Fruit fly (Drosophila melanogaster) whole organism, adult: Measurements from ENCODE around the gene CG43185.

Experiments used
- CG12768 ChIP-seq: fragments of 200-800 bp; sonication (Bioruptor generic); optimal IDR thresholded peaks from 2 replicates; lab custom pipeline; 2017; ENCODE audit warnings: missing biosample characterization, missing genetic modification characterization, mild to moderate bottlenecking, moderate library complexity, missing genetic modification reagents
- CG14711 ChIP-seq: fragments of 200-800 bp; sonication (Bioruptor generic); optimal IDR thresholded peaks from 2 replicates; lab custom pipeline; 2018; ENCODE audit warnings: missing biosample characterization, mild to moderate bottlenecking, missing genetic modification characterization, moderate library complexity
- CG5204 ChIP-seq: fragments of 200-800 bp; sonication (Bioruptor generic); optimal IDR thresholded peaks from 2 replicates; lab custom pipeline; 2016; ENCODE audit warnings: missing biosample characterization, missing genetic modification characterization
- Clk ChIP-seq: fragments of 200-800 bp; sonication (Bioruptor generic); optimal IDR thresholded peaks from 2 replicates; lab custom pipeline; 2017; ENCODE audit warnings: missing biosample characterization, missing genetic modification characterization
- Mnt ChIP-seq: fragments of 200-800 bp; sonication (Bioruptor generic); optimal IDR thresholded peaks from 2 replicates; lab custom pipeline; 2016; ENCODE audit warnings: missing biosample characterization, mild to moderate bottlenecking, missing genetic modification characterization
- kay ChIP-seq: fragments of 200-800 bp; sonication (Bioruptor generic); peaks from one replicate; lab custom pipeline; 2016; ENCODE audit warnings: missing biosample characterization, missing genetic modification characterization, borderline replicate concordance
- toe ChIP-seq: fragments of 200-800 bp; sonication (Bioruptor generic); optimal IDR thresholded peaks from 2 replicates; lab custom pipeline; 2016; ENCODE audit warnings: missing biosample characterization, missing genetic modification characterization

dm6 chr2L:5925164-5925563, 40.5 kb downstream of the CG43185 start:
- TF ChIP-seq Mnt (GFP tag; lab: Kevin White, UChicago) (no peak), toe (no peak), CG14711 (no peak), Clk (no peak), kay (GFP tag; lab: Kevin White, UChicago) (no peak), CG5204 (GFP tag; lab: Kevin White, UChicago) (no peak), CG12768 (GFP tag; lab: Kevin White, UChicago) (no peak)
